Worm (Caenorhabditis elegans): Measurements from ENCODE around the gene Y51H7C.41.

Y51H7C.41 gene

ce11 chrII:1378259-1378658 lies 24.9 kb upstream of the Y51H7C.41 start, which contains the start of gene F54D12.10:
Gene F54D12.10, minus strand, starts transcription at chrII:1378359.
- no peak for TF ChIP-seq nhr-11 (tag; optimal IDR thresholded peaks at IDR 0.05)
- no peak for TF ChIP-seq T26A8.4 (GFP tag; IDR thresholded peaks at IDR 0.05)
- no peak for TF ChIP-seq ces-1 (GFP tag; optimal IDR thresholded peaks at IDR 0.05)
- TF ChIP-seq saeg-2 (GFP tag; IDR thresholded peaks at IDR 0.05) = no peak

ce11 chrII:1381618-1382017 lies 21.5 kb upstream of the Y51H7C.41 start, which contains the start of gene F54D12.9:
Gene F54D12.9, minus strand, starts transcription at chrII:1381718.
- TF ChIP-seq unc-62 (GFP tag; optimal IDR thresholded peaks at IDR 0.05 in 1 of 2) = peak in 1 of 2 experiments; percentile 32
- TF ChIP-seq unc-62 (tag; optimal IDR thresholded peaks at IDR 0.05) = no peak
- TF ChIP-seq attf-4 (tag; optimal IDR thresholded peaks at IDR 0.05) = no peak

- TF ChIP-seq spr-1 (tag; optimal IDR thresholded peaks at IDR 0.05) (no peak), ceh-62 (tag; optimal IDR thresholded peaks at IDR 0.05) (no peak), nhr-11 (tag; optimal IDR thresholded peaks at IDR 0.05) (no peak), lim-7 (GFP tag; IDR thresholded peaks at IDR 0.05) (no peak), zfp-2 (tag; optimal IDR thresholded peaks at IDR 0.05) (no peak), nhr-77 (tag; optimal IDR thresholded peaks at IDR 0.05) (no peak), ceh-20 (GFP tag; IDR thresholded peaks at IDR 0.05) (no peak), cey-2 (tag; optimal IDR thresholded peaks at IDR 0.05; ENCODE audit: borderline replicate concordance, insufficient read depth) (no peak), daf-8 (GFP tag; IDR thresholded peaks at IDR 0.05) (no peak), spr-3 (GFP tag; optimal IDR thresholded peaks at IDR 0.05) (no peak), tag-97 (GFP tag; IDR thresholded peaks at IDR 0.05) (no peak), mdt-29 (GFP tag; IDR thresholded peaks at IDR 0.05) (no peak), dmd-6 (GFP tag; IDR thresholded peaks at IDR 0.05) (no peak), duxl-1 (tag; optimal IDR thresholded peaks at IDR 0.05; ENCODE audit: poor library complexity) (no peak), dpl-1 (GFP tag; optimal IDR thresholded peaks at IDR 0.05) (no peak), hlh-30 (tag; optimal IDR thresholded peaks at IDR 0.05; ENCODE audit: insufficient read depth) (no peak), snpc-4 (tag; optimal IDR thresholded peaks at IDR 0.05) (no peak), vab-7 (GFP tag; IDR thresholded peaks at IDR 0.05) (no peak), nhr-102 (tag; optimal IDR thresholded peaks at IDR 0.05) (no peak)
These were observed 17.8 kb upstream of the Y51H7C.41 start, which contains the start of gene F54D12.7 for ce11 chrII:1385280-1385679. Gene F54D12.7, minus strand, starts transcription at chrII:1385380.

ce11 chrII:1386478-1386877 lies 16.6 kb upstream of the Y51H7C.41 start, which contains the start of gene aat-7:
Gene aat-7, plus strand, starts transcription at chrII:1386870.
- TF ChIP-seq pqm-1 (tag; optimal IDR thresholded peaks at IDR 0.05) = peak; percentile 79
- no peak for TF ChIP-seq F37D6.2 (tag; optimal IDR thresholded peaks at IDR 0.05)
- peak; percentile 87 for TF ChIP-seq dmd-6 (GFP tag; IDR thresholded peaks at IDR 0.05)
- peak; percentile 83 for TF ChIP-seq nhr-28 (tag; optimal IDR thresholded peaks at IDR 0.05)
- no peak for TF ChIP-seq zag-1 (tag; optimal IDR thresholded peaks at IDR 0.05)
- TF ChIP-seq hlh-11 (tag; optimal IDR thresholded peaks at IDR 0.05) = peak; percentile 55
- no peak for TF ChIP-seq zip-2 (tag; optimal IDR thresholded peaks at IDR 0.05)
- no peak for TF ChIP-seq set-16 (GFP tag; IDR thresholded peaks at IDR 0.05)
- TF ChIP-seq lin-38 (GFP tag; IDR thresholded peaks at IDR 0.05) = no peak
- TF ChIP-seq nhr-77 (tag; optimal IDR thresholded peaks at IDR 0.05) = peak; percentile 37
- peak; percentile 74; the same call in 1 of the 2 replicates for TF ChIP-seq php-3 (GFP tag; IDR thresholded peaks at IDR 0.05)

- peak in 1 of 2 experiments; percentile 96 for TF ChIP-seq unc-62 (GFP tag; optimal IDR thresholded peaks at IDR 0.05 in 1 of 2)
- no peak for TF ChIP-seq unc-62 (tag; optimal IDR thresholded peaks at IDR 0.05)
- TF ChIP-seq snpc-4 (tag; optimal IDR thresholded peaks at IDR 0.05) = no peak
- no peak for TF ChIP-seq ceh-44 (GFP tag; IDR thresholded peaks at IDR 0.05)
- no peak for TF ChIP-seq daf-16 (GFP tag; optimal IDR thresholded peaks at IDR 0.05)
- TF ChIP-seq daf-16 (tag; optimal IDR thresholded peaks at IDR 0.05) = no peak
These were observed 5.4 kb upstream of the Y51H7C.41 start, which contains the start of gene F54D12.8 for ce11 chrII:1397703-1398102. Gene F54D12.8, minus strand, starts transcription at chrII:1398038.
